Worm (Caenorhabditis elegans): Measurements from ENCODE around the gene srh-209.
A peak's percentile ranks its signal among the peaks of the same experiment; 100 is the strongest.

srh-209 gene

DNA sequence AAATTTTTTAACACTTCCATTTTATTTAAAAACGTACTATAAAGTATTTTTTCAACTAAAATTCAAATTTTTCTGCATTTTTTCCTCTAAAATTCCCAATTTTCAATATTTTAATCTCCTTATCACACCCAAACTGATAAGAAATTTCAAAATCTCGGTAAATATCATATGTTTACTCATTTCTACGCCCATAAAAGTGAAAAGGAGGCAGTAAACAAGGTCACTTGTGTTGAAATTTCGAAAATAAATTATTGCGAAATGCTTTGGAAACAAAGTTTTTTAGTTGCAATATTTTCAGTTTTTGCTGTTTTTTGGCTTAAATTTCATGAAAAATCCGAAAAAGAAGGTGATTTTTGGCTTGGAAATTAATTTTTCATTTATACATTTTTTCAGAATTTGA, 33.1 kb downstream of the srh-209 start, which contains the start of gene C08E8.4:
C08E8.4 (plus strand) TSS at position 268 of the 400 bp plus-strand sequence.
- TF ChIP-seq C04F5.9 (tag; optimal IDR thresholded peaks at IDR 0.05) (no peak), elt-2 (tag; optimal IDR thresholded peaks at IDR 0.05) (peak; percentile 82), elt-3 (tag; optimal IDR thresholded peaks at IDR 0.05) (peak in 2 of 6 experiments; percentile 23 to 25), xbp-1 (tag; optimal IDR thresholded peaks at IDR 0.05) (no peak), lin-35 (GFP tag; optimal IDR thresholded peaks at IDR 0.05) (peak in 1 of 2 experiments; percentile 30)

DNA sequence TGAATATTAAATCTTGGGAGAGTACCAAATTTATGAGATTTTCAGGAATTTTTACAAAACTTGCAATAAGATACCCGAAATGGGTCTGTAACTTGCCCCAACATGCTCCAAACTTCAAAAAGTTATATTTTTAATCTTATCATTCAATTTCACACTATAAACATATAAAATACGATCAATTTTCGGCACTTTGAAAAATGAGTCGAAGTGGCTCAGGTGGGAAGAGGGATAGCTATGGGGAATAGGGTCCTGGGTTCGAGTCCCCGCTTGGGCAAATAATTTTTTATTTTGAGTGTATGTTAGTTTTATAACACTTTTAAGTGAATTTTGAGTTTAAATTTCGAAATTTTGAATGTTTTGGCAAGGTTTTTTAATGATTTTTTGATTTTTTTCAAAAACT, 33.6 kb downstream of the srh-209 start:
- TF ChIP-seq nhr-47 (tag; optimal IDR thresholded peaks at IDR 0.05) (no peak), F16B12.6 (tag; optimal IDR thresholded peaks at IDR 0.05) (no peak), egl-27 (tag; optimal IDR thresholded peaks at IDR 0.05) (no peak), elt-2 (tag; optimal IDR thresholded peaks at IDR 0.05) (no peak)

DNA sequence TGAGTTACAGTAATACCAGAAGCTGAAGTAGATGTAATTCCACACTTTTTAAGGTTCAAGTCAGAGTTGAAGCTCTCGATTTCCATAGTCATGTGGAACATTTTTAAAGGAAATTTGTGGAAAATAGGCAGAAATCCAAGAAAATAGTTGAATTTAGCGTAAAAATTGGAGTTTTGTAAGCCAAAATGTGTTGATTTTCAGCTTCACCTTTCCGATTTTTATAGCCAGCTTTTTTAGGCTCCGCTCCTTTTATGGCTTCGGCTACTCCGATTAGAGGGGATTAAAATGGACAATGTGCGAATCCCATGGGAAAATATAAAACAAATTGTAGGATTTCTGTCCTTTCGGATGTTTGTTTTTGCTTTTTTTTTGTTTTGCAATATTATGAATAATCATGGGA, 36.3 kb downstream of the srh-209 start, which contains the start of gene C08E8.6:
C08E8.6 (minus strand) TSS at position 101 of the 400 bp plus-strand sequence.
- TF ChIP-seq C04F5.9 (tag; optimal IDR thresholded peaks at IDR 0.05) (no peak), egl-27 (tag; optimal IDR thresholded peaks at IDR 0.05) (no peak), ces-1 (GFP tag; optimal IDR thresholded peaks at IDR 0.05) (no peak), irx-1 (tag; optimal IDR thresholded peaks at IDR 0.05) (no peak), aly-2 (tag; optimal IDR thresholded peaks at IDR 0.05) (no peak), swsn-7 (tag; optimal IDR thresholded peaks at IDR 0.05) (no peak), elt-3 (tag; optimal IDR thresholded peaks at IDR 0.05) (no peak), vab-15 (tag; optimal IDR thresholded peaks at IDR 0.05) (no peak), lin-39 (tag; optimal IDR thresholded peaks at IDR 0.05) (no peak), unc-86 (tag; optimal IDR thresholded peaks at IDR 0.05) (no peak), fkh-10 (GFP tag; optimal IDR thresholded peaks at IDR 0.05) (no peak), nhr-12 (tag; optimal IDR thresholded peaks at IDR 0.05) (no peak), nhr-84 (tag; optimal IDR thresholded peaks at IDR 0.05) (no peak), hlh-17 (GFP tag; optimal IDR thresholded peaks at IDR 0.05; ENCODE audit: borderline replicate concordance) (no peak), dpl-1 (GFP tag; optimal IDR thresholded peaks at IDR 0.05) (no peak), aha-1 (tag; optimal IDR thresholded peaks at IDR 0.05) (no peak), mep-1 (tag; optimal IDR thresholded peaks at IDR 0.05) (no peak)

- TF ChIP-seq dsc-1 (tag; optimal IDR thresholded peaks at IDR 0.05) (peak; percentile 3), nhr-19 (GFP tag; conservative IDR thresholded peaks at IDR 0.05) (no peak)
Measured at ce11 chrV:18364558-18364957, 40.1 kb downstream of the srh-209 start, which contains the start of gene C08E8.9. Gene C08E8.9, plus strand, starts transcription at chrV:18364858.

DNA sequence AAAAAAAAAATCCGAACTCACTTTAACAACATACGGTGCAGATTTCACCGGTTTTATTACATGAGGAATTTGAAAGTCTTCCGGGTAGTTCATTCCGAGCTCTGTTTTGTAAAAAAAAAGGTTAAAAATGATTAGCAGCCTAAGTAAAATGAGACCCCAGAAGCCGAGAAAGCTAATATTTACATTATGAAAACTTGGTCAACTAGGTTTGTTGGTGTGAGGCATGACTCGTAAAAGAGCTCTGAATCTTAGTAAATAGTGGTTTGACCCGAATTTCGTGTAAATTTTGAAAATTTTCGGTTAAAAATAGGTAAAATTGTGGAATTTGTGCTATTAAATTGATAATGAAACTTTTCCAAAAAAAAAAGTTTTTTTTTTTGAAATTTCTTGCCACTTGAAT, 42.3 kb downstream of the srh-209 start, which contains the start of gene C08E8.1:
C08E8.1 (minus strand) TSS at position 101 of the 400 bp plus-strand sequence.
- no peak for TF ChIP-seq tlp-1 (tag; optimal IDR thresholded peaks at IDR 0.05)
- no peak for TF ChIP-seq mef-2 (tag; optimal IDR thresholded peaks at IDR 0.05)
- TF ChIP-seq elt-3 (tag; optimal IDR thresholded peaks at IDR 0.05) = no peak
- no peak for TF ChIP-seq zip-4 (GFP tag; optimal IDR thresholded peaks at IDR 0.05)
- TF ChIP-seq nhr-71 (tag; optimal IDR thresholded peaks at IDR 0.05) = no peak
- no peak for TF ChIP-seq fkh-10 (GFP tag; optimal IDR thresholded peaks at IDR 0.05)
- no peak for TF ChIP-seq nhr-20 (tag; optimal IDR thresholded peaks at IDR 0.05)
- TF ChIP-seq hlh-4 (tag; optimal IDR thresholded peaks at IDR 0.05) = no peak
- no peak for TF ChIP-seq unc-30 (tag; optimal IDR thresholded peaks at IDR 0.05)
- no peak for TF ChIP-seq unc-62 (GFP tag; optimal IDR thresholded peaks at IDR 0.05)
- TF ChIP-seq lin-39 (tag; optimal IDR thresholded peaks at IDR 0.05) = no peak
- TF ChIP-seq nhr-19 (GFP tag; conservative IDR thresholded peaks at IDR 0.05) = no peak
- no peak for TF ChIP-seq skn-1 (tag; optimal IDR thresholded peaks at IDR 0.05)
- no peak for TF ChIP-seq ceh-63 (GFP tag; optimal IDR thresholded peaks at IDR 0.05)
- TF ChIP-seq ces-1 (GFP tag; optimal IDR thresholded peaks at IDR 0.05) = no peak
- no peak for TF ChIP-seq nhr-85 (tag)
- TF ChIP-seq fkh-4 (tag; optimal IDR thresholded peaks at IDR 0.05; ENCODE audit: borderline replicate concordance) = no peak
- no peak for TF ChIP-seq ets-5 (GFP tag; IDR thresholded peaks at IDR 0.05)

All from whole organism, L1 larva.